Fruit fly (Drosophila melanogaster): ENCODE measurements around the gene Or83c.
A peak's percentile ranks its signal among the peaks of the same experiment; 100 is the strongest.

Or83c gene

dm6 chr3R:6112252-6112995 is 34.3 kb upstream of the Or83c start, which contains the start of gene Obp83g (continued):
- TF ChIP-seq oc (tag; optimal IDR thresholded peaks at IDR 0.05) = no peak

- peak; percentile 35 for TF ChIP-seq Med (GFP tag)
- no peak for TF ChIP-seq CG1024 (GFP tag; IDR thresholded peaks at IDR 0.05)
Observed at dm6 chr3R:6110916-6111315, 32.8 kb upstream of the Or83c start, which contains the start of gene Obp83ef. Gene Obp83ef (minus strand): TSS chr3R:6111034.

dm6 chr3R:6107792-6108191 is 29.7 kb upstream of the Or83c start, which contains the start of gene Obp83cd:
Gene Obp83cd (plus strand): TSS chr3R:6108134.
- TF ChIP-seq CG11456 (GFP tag; IDR thresholded peaks at IDR 0.05) = no peak
- TF ChIP-seq CG7839 (tag; optimal IDR thresholded peaks at IDR 0.05) = peak; percentile 21
- no peak for TF ChIP-seq sens (GFP tag)
- TF ChIP-seq row (GFP tag; IDR thresholded peaks at IDR 0.05) = 0 out of 3 replicates have a peak, but pooled peaks have one; percentile 7
- peak; percentile 45 for TF ChIP-seq Meics (GFP tag; optimal IDR thresholded peaks at IDR 0.05)
- TF ChIP-seq PHDP (tag; optimal IDR thresholded peaks at IDR 0.05) = peak; percentile 25
- TF ChIP-seq C15 (GFP tag; IDR thresholded peaks at IDR 0.05) = no peak
- TF ChIP-seq gem (tag; optimal IDR thresholded peaks at IDR 0.05) = peak; percentile 27
- peak; percentile 9 for TF ChIP-seq phol (tag; optimal IDR thresholded peaks at IDR 0.05)
- TF ChIP-seq toy (GFP tag; IDR thresholded peaks at IDR 0.05) = no peak
- TF ChIP-seq CG11085 (GFP tag; IDR thresholded peaks at IDR 0.05) = no peak
- peak; percentile 12 for TF ChIP-seq CG15269 (tag; optimal IDR thresholded peaks at IDR 0.05)
- peak; percentile 17 for TF ChIP-seq cwo (GFP tag; optimal IDR thresholded peaks at IDR 0.05)
- peak; percentile 25 for TF ChIP-seq grau (tag; optimal IDR thresholded peaks at IDR 0.05)
- TF ChIP-seq her (GFP tag; optimal IDR thresholded peaks at IDR 0.05) = no peak
- peak; percentile 45; the same call in 1 of the 2 replicates for TF ChIP-seq Drgx (GFP tag; IDR thresholded peaks at IDR 0.05)
- no peak for TF ChIP-seq chif (GFP tag; optimal IDR thresholded peaks at IDR 0.05)
- TF ChIP-seq CG43689 (GFP tag; IDR thresholded peaks at IDR 0.05) = no peak
- no peak for TF ChIP-seq oc (tag; optimal IDR thresholded peaks at IDR 0.05)
- no peak for TF ChIP-seq CkIIα-i1 (GFP tag; IDR thresholded peaks at IDR 0.05)
- peak; percentile 44 for TF ChIP-seq CG2678 (tag; optimal IDR thresholded peaks at IDR 0.05)
- TF ChIP-seq eve (GFP tag; optimal IDR thresholded peaks at IDR 0.05) = peak in 1 of 2 experiments; percentile 17
- TF ChIP-seq hkb (optimal IDR thresholded peaks at IDR 0.05) = no peak
- TF ChIP-seq hkb (GFP tag; IDR thresholded peaks at IDR 0.05) = no peak
- TF ChIP-seq Hr51 (GFP tag; optimal IDR thresholded peaks at IDR 0.05) = peak in 1 of 2 experiments; percentile 33
- peak; percentile 11 for TF ChIP-seq CG18599 (GFP tag; optimal IDR thresholded peaks at IDR 0.05)
- TF ChIP-seq CG17361 (GFP tag; IDR thresholded peaks at IDR 0.05) = peak; percentile 40; the same call in 1 of the 3 replicates
- TF ChIP-seq dimm (GFP tag; IDR thresholded peaks at IDR 0.05) = no peak
- peak; percentile 8 for TF ChIP-seq Sox102F (GFP tag; optimal IDR thresholded peaks at IDR 0.05)
- peak; percentile 3 for TF ChIP-seq CoRest (tag; optimal IDR thresholded peaks at IDR 0.05)
- TF ChIP-seq dysf (GFP tag; IDR thresholded peaks at IDR 0.05) = peak; percentile 32; the same call in 1 of the 3 replicates
- TF ChIP-seq hth (optimal IDR thresholded peaks at IDR 0.05) = no peak
- peak; percentile 19 for TF ChIP-seq CG2120 (GFP tag; optimal IDR thresholded peaks at IDR 0.05)
- no peak for TF ChIP-seq ci (GFP tag; IDR thresholded peaks at IDR 0.05)
- no peak for TF ChIP-seq exex (tag; optimal IDR thresholded peaks at IDR 0.05)
- TF ChIP-seq GATAe (GFP tag; conservative IDR thresholded peaks at IDR 0.05) = no peak
- TF ChIP-seq CG11504 (tag; optimal IDR thresholded peaks at IDR 0.05) = peak; percentile 44
- TF ChIP-seq bab2 (GFP tag; optimal IDR thresholded peaks at IDR 0.05) = no peak
- TF ChIP-seq CG30403 (GFP tag; optimal IDR thresholded peaks at IDR 0.05) = peak; percentile 16
- TF ChIP-seq mld (GFP tag; IDR thresholded peaks at IDR 0.05; ENCODE audit: partially characterized antibody) = no peak
- TF ChIP-seq Med (GFP tag) = peak; percentile 55
